Worm (Caenorhabditis elegans) whole organism, L1 larva: ENCODE results near the gene B0250.7.
A peak's percentile ranks its signal among the peaks of the same experiment; 100 is the strongest.

Experiments used
- C34B4.2 ChIP-seq: sonication (generic microtip); optimal IDR thresholded peaks from 2 replicates; lab custom pipeline; 2017; ENCODE audit warnings: mild to moderate bottlenecking, missing genetic modification characterization, missing compliant biosample characterization
- F16B12.6 ChIP-seq: fragments of 150-350 bp; optimal IDR thresholded peaks from 2 replicates; lab custom pipeline; 2014; ENCODE audit warnings: missing biosample characterization, missing genetic modification characterization
- aha-1 ChIP-seq: fragments of 150-350 bp; optimal IDR thresholded peaks from 2 replicates; lab custom pipeline; 2014; ENCODE audit warnings: missing biosample characterization, missing genetic modification characterization
- alr-1 ChIP-seq: fragments of 200-800 bp; sonication (Bioruptor generic); optimal IDR thresholded peaks from 2 replicates; lab custom pipeline; 2018; ENCODE audit warnings: borderline replicate concordance, mild to moderate bottlenecking, missing genetic modification characterization, missing compliant biosample characterization
- ceh-8 ChIP-seq: fragments of 200-800 bp; sonication (Bioruptor generic); optimal IDR thresholded peaks from 2 replicates; lab custom pipeline; 2018; ENCODE audit warnings: mild to moderate bottlenecking, missing genetic modification characterization, moderate library complexity, missing compliant biosample characterization
- ceh-82 ChIP-seq, 3 experiments: fragments of 150-350 bp in 1 of 3; sonication (generic microtip) in 2 of 3; optimal IDR thresholded peaks; 2 replicates each; lab custom pipeline; 2014 to 2017; ENCODE audit warnings: missing biosample characterization in 3 of 3, missing genetic modification characterization in 3 of 3
- ceh-90 ChIP-seq: sonication (generic microtip); optimal IDR thresholded peaks from 2 replicates; lab custom pipeline; 2016; ENCODE audit warnings: missing genetic modification characterization, missing compliant biosample characterization
- dpl-1 ChIP-seq, 3 experiments: fragments of 150-350 bp in 2 of 3; sonication (generic microtip) in 1 of 3; optimal IDR thresholded peaks; 2 replicates each; lab custom pipeline; 2014 to 2017; ENCODE audit warnings: missing biosample characterization in 3 of 3, missing genetic modification characterization in 3 of 3, missing genetic modification reagents in 3 of 3
- efl-1 ChIP-seq, 4 experiments: fragments of 150-350 bp; optimal IDR thresholded peaks in 3 of 4; peaks in 1 of 4; 1 replicate in 1 of 4; 2 replicates in 3 of 4; lab custom pipeline; 2014; ENCODE audit warnings: missing biosample characterization in 2 of 4, missing genetic modification characterization in 2 of 4, missing genetic modification reagents in 2 of 4
- egl-27 ChIP-seq, 2 experiments: fragments of 150-350 bp in 1 of 2; sonication (generic microtip); optimal IDR thresholded peaks; 3 replicates each; lab custom pipeline; 2017 to 2018; ENCODE audit warnings: missing biosample characterization in 2 of 2, missing genetic modification characterization in 2 of 2, missing genetic modification reagents in 2 of 2
- elt-2 ChIP-seq: sonication (generic microtip); optimal IDR thresholded peaks from 2 replicates; lab custom pipeline; 2016; ENCODE audit warnings: missing genetic modification characterization, mild to moderate bottlenecking, inconsistent platforms, missing compliant biosample characterization, missing genetic modification reagents
- elt-3 ChIP-seq, 6 experiments: fragments of 150-350 bp in 1 of 6; sonication (generic microtip); optimal IDR thresholded peaks; 2 replicates each; lab custom pipeline; 2017 to 2018; ENCODE audit warnings: missing biosample characterization in 6 of 6, missing genetic modification characterization in 6 of 6, inconsistent platforms in 1 of 6
- ets-5 ChIP-seq: fragments of 200-800 bp; sonication (Bioruptor generic); IDR thresholded peaks from 2 replicates; pipeline ENCODE4 v1.3.6; 2022; ENCODE audit warnings: missing genetic modification characterization, missing compliant biosample characterization
- fkh-10 ChIP-seq: sonication (generic microtip); optimal IDR thresholded peaks from 2 replicates; lab custom pipeline; 2017; ENCODE audit warnings: missing biosample characterization, missing genetic modification reagents, missing genetic modification characterization
- fkh-4 ChIP-seq: sonication (generic microtip); optimal IDR thresholded peaks from 2 replicates; lab custom pipeline; 2016; ENCODE audit warnings: missing compliant biosample characterization, missing genetic modification characterization, borderline replicate concordance
- fkh-8 ChIP-seq: sonication (generic microtip); optimal IDR thresholded peaks from 2 replicates; lab custom pipeline; 2016; ENCODE audit warnings: mild to moderate bottlenecking, missing genetic modification characterization, missing compliant biosample characterization
- hlh-4 ChIP-seq: sonication (generic microtip); optimal IDR thresholded peaks from 2 replicates; lab custom pipeline; 2016; ENCODE audit warnings: mild to moderate bottlenecking, missing genetic modification characterization, missing compliant biosample characterization
- isw-1 ChIP-seq: fragments of 200-800 bp; sonication (Bioruptor generic); IDR thresholded peaks from 2 replicates; pipeline ENCODE4 v1.3.6; 2022; ENCODE audit warnings: missing genetic modification characterization, missing compliant biosample characterization
- jun-1 ChIP-seq: fragments of 150-350 bp; optimal IDR thresholded peaks from 2 replicates; lab custom pipeline; 2014; ENCODE audit warnings: missing biosample characterization, missing genetic modification reagents, missing genetic modification characterization
- lin-14 ChIP-seq: fragments of 200-800 bp; sonication (Bioruptor generic); optimal IDR thresholded peaks from 2 replicates; lab custom pipeline; 2018; ENCODE audit warnings: mild to moderate bottlenecking, missing genetic modification characterization, moderate library complexity, missing compliant biosample characterization
- lin-35 ChIP-seq, 2 experiments: fragments of 150-350 bp; optimal IDR thresholded peaks; 2 replicates each; lab custom pipeline; 2014; ENCODE audit warnings: missing biosample characterization in 2 of 2, missing genetic modification characterization in 2 of 2, missing genetic modification reagents in 2 of 2
- lin-39 ChIP-seq: fragments of 150-350 bp; optimal IDR thresholded peaks from 2 replicates; lab custom pipeline; 2014; ENCODE audit warnings: missing biosample characterization, missing genetic modification reagents, missing genetic modification characterization
- lir-3 ChIP-seq: sonication (generic microtip); optimal IDR thresholded peaks from 2 replicates; lab custom pipeline; 2016; ENCODE audit warnings: mild to moderate bottlenecking, missing genetic modification characterization, moderate library complexity, missing compliant biosample characterization; ENCODE audit not compliant: poor library complexity
- lsy-2 ChIP-seq, 2 experiments: fragments of 150-350 bp; optimal IDR thresholded peaks; 2 replicates each; lab custom pipeline; 2014; ENCODE audit warnings: missing biosample characterization in 2 of 2, missing genetic modification characterization in 2 of 2
- mab-9 ChIP-seq: fragments of 200-800 bp; sonication (Bioruptor generic); IDR thresholded peaks from 2 replicates; pipeline ENCODE4 v1.3.6; 2022; ENCODE audit warnings: missing genetic modification reagents, missing genetic modification characterization, missing compliant biosample characterization
- mdl-1 ChIP-seq, 2 experiments: fragments of 150-350 bp; optimal IDR thresholded peaks; 2 replicates each; lab custom pipeline; 2014 to 2017; ENCODE audit warnings: missing biosample characterization in 2 of 2, missing genetic modification characterization in 2 of 2, inconsistent platforms in 1 of 2
- mef-2 ChIP-seq: fragments of 150-350 bp; optimal IDR thresholded peaks from 2 replicates; lab custom pipeline; 2014; ENCODE audit warnings: missing biosample characterization, missing genetic modification characterization
- mep-1 ChIP-seq: fragments of 150-350 bp; optimal IDR thresholded peaks from 2 replicates; lab custom pipeline; 2014; ENCODE audit warnings: missing biosample characterization, missing genetic modification characterization
- nhr-11 ChIP-seq: fragments of 150-350 bp; optimal IDR thresholded peaks from 2 replicates; lab custom pipeline; 2014; ENCODE audit warnings: missing biosample characterization, missing genetic modification characterization
- nhr-28 ChIP-seq: fragments of 150-350 bp; optimal IDR thresholded peaks from 2 replicates; lab custom pipeline; 2014; ENCODE audit warnings: missing biosample characterization, missing genetic modification characterization
- nhr-71 ChIP-seq: sonication (generic microtip); optimal IDR thresholded peaks from 2 replicates; lab custom pipeline; 2016; ENCODE audit warnings: mild to moderate bottlenecking, missing genetic modification characterization, moderate library complexity, missing compliant biosample characterization
- nhr-84 ChIP-seq: sonication (generic microtip); optimal IDR thresholded peaks from 2 replicates; lab custom pipeline; 2017; ENCODE audit warnings: missing biosample characterization, missing genetic modification characterization
- nhr-85 ChIP-seq: sonication (generic microtip); peaks from one replicate; lab custom pipeline; 2016; ENCODE audit warnings: missing genetic modification characterization, inconsistent platforms, missing compliant biosample characterization
- nhr-90 ChIP-seq: sonication (generic microtip); optimal IDR thresholded peaks from 2 replicates; lab custom pipeline; 2016; ENCODE audit warnings: mild to moderate bottlenecking, missing genetic modification characterization, missing compliant biosample characterization; ENCODE audit not compliant: poor library complexity
- pqm-1 ChIP-seq: sonication (generic microtip); optimal IDR thresholded peaks from 3 replicates; lab custom pipeline; 2017; ENCODE audit warnings: missing biosample characterization, missing genetic modification characterization
- rnt-1 ChIP-seq: sonication (generic microtip); optimal IDR thresholded peaks from 2 replicates; lab custom pipeline; 2016; ENCODE audit warnings: mild to moderate bottlenecking, missing genetic modification characterization, moderate library complexity, missing compliant biosample characterization
- snpc-4 ChIP-seq: fragments of 150-350 bp; optimal IDR thresholded peaks from 2 replicates; lab custom pipeline; 2014; ENCODE audit warnings: missing biosample characterization, missing genetic modification characterization
- snu-23 ChIP-seq: sonication (generic microtip); optimal IDR thresholded peaks from 2 replicates; lab custom pipeline; 2016; ENCODE audit warnings: missing genetic modification characterization, missing compliant biosample characterization
- sup-37 ChIP-seq: fragments of 200-800 bp; sonication (Bioruptor generic); optimal IDR thresholded peaks from 2 replicates; lab custom pipeline; 2018; ENCODE audit warnings: mild to moderate bottlenecking, missing genetic modification characterization, missing compliant biosample characterization
- tbx-2 ChIP-seq: sonication (generic microtip); optimal IDR thresholded peaks from 2 replicates; lab custom pipeline; 2016; ENCODE audit warnings: missing genetic modification characterization, missing compliant biosample characterization
- unc-30 ChIP-seq: sonication (generic microtip); optimal IDR thresholded peaks from 2 replicates; lab custom pipeline; 2017; ENCODE audit warnings: missing biosample characterization, missing genetic modification characterization
- unc-62 ChIP-seq: fragments of 150-350 bp; optimal IDR thresholded peaks from 2 replicates; lab custom pipeline; 2014; ENCODE audit warnings: missing biosample characterization, missing genetic modification reagents, missing genetic modification characterization
- unc-98 ChIP-seq: fragments of 200-800 bp; sonication (Bioruptor generic); IDR thresholded peaks from 2 replicates; pipeline ENCODE4 v1.3.6; 2022; ENCODE audit warnings: missing genetic modification characterization, missing compliant biosample characterization
- vab-15 ChIP-seq: sonication (generic microtip); optimal IDR thresholded peaks from 2 replicates; lab custom pipeline; 2017; ENCODE audit warnings: missing genotype, mild to moderate bottlenecking, missing genetic modification characterization, missing compliant biosample characterization
- xbp-1 ChIP-seq: sonication (generic microtip); optimal IDR thresholded peaks from 2 replicates; lab custom pipeline; 2016; ENCODE audit warnings: missing genetic modification characterization, missing compliant biosample characterization
- zag-1 ChIP-seq: fragments of 150-350 bp; optimal IDR thresholded peaks from 2 replicates; lab custom pipeline; 2014; ENCODE audit warnings: missing biosample characterization, missing genetic modification characterization
- ztf-4 ChIP-seq: fragments of 150-350 bp; optimal IDR thresholded peaks from 2 replicates; lab custom pipeline; 2014; ENCODE audit warnings: missing biosample characterization, missing genetic modification characterization

The B0250.7 gene

DNA sequence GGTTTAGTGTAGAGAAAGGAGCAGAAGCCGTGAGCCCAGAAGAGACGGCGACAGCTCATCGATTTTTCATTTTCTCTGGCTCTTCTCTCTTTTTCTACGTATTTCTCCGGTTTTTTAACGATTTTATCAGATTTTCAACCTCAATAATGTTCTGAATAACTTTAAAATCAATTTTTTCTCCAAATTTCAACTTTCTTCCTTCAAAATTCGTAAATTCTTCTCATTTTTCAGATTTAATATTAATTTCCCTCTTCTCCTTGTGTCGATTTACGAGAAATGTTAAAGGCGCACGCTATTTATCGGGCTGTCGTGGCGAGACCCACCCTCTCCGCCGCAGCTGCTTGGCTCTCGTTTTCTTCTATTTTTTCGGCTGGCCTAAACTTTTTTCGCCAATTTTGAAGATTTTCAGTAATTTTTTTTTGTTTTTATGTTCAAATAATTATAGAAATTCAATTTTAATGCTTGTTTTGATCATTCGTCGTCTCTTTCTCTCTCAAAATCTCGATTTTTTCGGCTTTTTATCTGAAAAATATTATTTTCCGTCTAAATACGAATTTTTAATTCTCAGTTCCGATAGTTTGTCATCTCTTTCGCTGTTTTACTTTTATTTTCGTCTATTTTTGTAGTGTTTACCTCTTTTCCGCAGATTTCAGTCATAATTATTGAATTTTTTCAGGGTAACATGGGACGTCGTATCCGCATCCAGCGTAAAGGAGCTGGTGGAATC lies 3.3 kb upstream of the B0250.7 start, which contains the start of the genes calf-1 and rpl-2 (continued):
- peak; percentile 69 to 70 for TF ChIP-seq efl-1 (optimal IDR thresholded peaks at IDR 0.05; lab: Kevin White, UChicago)
- TF ChIP-seq efl-1 (GFP tag; optimal IDR thresholded peaks at IDR 0.05 in 1 of 2; lab: Kevin White, UChicago), result peak; percentile 63 to 94
- no peak for TF ChIP-seq unc-98 (GFP tag; lab: Robert Waterston, UW)
- peak; percentile 78 for TF ChIP-seq nhr-71
- TF ChIP-seq elt-2 (tag; lab: Kevin White, UChicago), result no peak
- no peak for TF ChIP-seq nhr-11 (tag; lab: Kevin White, UChicago)
- no peak for TF ChIP-seq egl-27 (tag; optimal IDR thresholded peaks at IDR 0.05; lab: Kevin White, UChicago)
- no peak for TF ChIP-seq nhr-84 (tag; lab: Kevin White, UChicago)
- no peak for TF ChIP-seq aha-1 (tag; lab: Kevin White, UChicago)
- peak; percentile 51 for TF ChIP-seq isw-1
- no peak for TF ChIP-seq ceh-90
- TF ChIP-seq snu-23, result peak; percentile 79
- no peak for TF ChIP-seq jun-1 (tag; lab: Kevin White, UChicago)
- peak; percentile 62 for TF ChIP-seq rnt-1 (tag; lab: Kevin White, UChicago)
- TF ChIP-seq fkh-10 (GFP tag; lab: Kevin White, UChicago), result no peak
- no peak for TF ChIP-seq vab-15 (tag; lab: Kevin White, UChicago)
- TF ChIP-seq fkh-4 (tag; lab: Kevin White, UChicago), result no peak
- TF ChIP-seq mef-2, result no peak
- TF ChIP-seq nhr-85 (tag; lab: Kevin White, UChicago), result peak; percentile 80
- no peak for TF ChIP-seq sup-37 (GFP tag; lab: Kevin White, UChicago)
- TF ChIP-seq lir-3, result no peak
- TF ChIP-seq lin-39, result no peak
- no peak for TF ChIP-seq ceh-8
- TF ChIP-seq mdl-1 (tag; optimal IDR thresholded peaks at IDR 0.05; lab: Kevin White, UChicago), result no peak
- TF ChIP-seq hlh-4 (tag; lab: Kevin White, UChicago), result no peak
- no peak for TF ChIP-seq ztf-4
- no peak for TF ChIP-seq alr-1 (tag; lab: Kevin White, UChicago)
- no peak for TF ChIP-seq unc-62 (GFP tag; lab: Kevin White, UChicago)
- TF ChIP-seq F16B12.6 (tag; lab: Kevin White, UChicago), result peak; percentile 57
- no peak for TF ChIP-seq nhr-28 (tag; lab: Kevin White, UChicago)
- peak; percentile 68 for TF ChIP-seq tbx-2 (tag; lab: Kevin White, UChicago)
- TF ChIP-seq pqm-1 (tag; lab: Kevin White, UChicago), result no peak
- TF ChIP-seq C34B4.2 (tag; lab: Kevin White, UChicago), result no peak
- no peak for TF ChIP-seq zag-1 (tag; lab: Kevin White, UChicago)
- no peak for TF ChIP-seq ets-5 (GFP tag; lab: Robert Waterston, UW)

- TF ChIP-seq mab-9 (GFP tag; lab: Robert Waterston, UW) (no peak), fkh-8 (no peak), lsy-2 (tag; optimal IDR thresholded peaks at IDR 0.05; lab: Kevin White, UChicago) (peak; percentile 42 to 51), aha-1 (tag; lab: Kevin White, UChicago) (no peak), lin-14 (GFP tag; lab: Kevin White, UChicago) (no peak), snu-23 (peak; percentile 38), ceh-82 (tag; optimal IDR thresholded peaks at IDR 0.05; lab: Kevin White, UChicago) (peak; percentile 3 to 7 (median 5)), ztf-4 (no peak), xbp-1 (tag; lab: Kevin White, UChicago) (peak; percentile 23), isw-1 (peak; percentile 17), lin-39 (no peak), elt-3 (tag; optimal IDR thresholded peaks at IDR 0.05; lab: Kevin White, UChicago) (peak in 1 of 6 experiments; percentile 41), rnt-1 (tag; lab: Kevin White, UChicago) (peak; percentile 21), mep-1 (tag; lab: Kevin White, UChicago) (no peak), snpc-4 (no peak), efl-1 (optimal IDR thresholded peaks at IDR 0.05; lab: Kevin White, UChicago) (peak; percentile 23 to 51), efl-1 (GFP tag; optimal IDR thresholded peaks at IDR 0.05 in 1 of 2; lab: Kevin White, UChicago) (peak; percentile 34 to 92), unc-30 (tag; lab: Kevin White, UChicago) (no peak), nhr-90 (tag; lab: Kevin White, UChicago) (no peak), dpl-1 (GFP tag; optimal IDR thresholded peaks at IDR 0.05; lab: Kevin White, UChicago) (peak in 2 of 3 experiments; percentile 39 to 44), F16B12.6 (tag; lab: Kevin White, UChicago) (peak; percentile 84), lin-35 (GFP tag; optimal IDR thresholded peaks at IDR 0.05; lab: Kevin White, UChicago) (peak; percentile 12 to 17), lir-3 (no peak)
- TF ChIP-seq, all 84 proteins: peak for 11
These were observed 1.1 kb upstream of the B0250.7 start for ce11 chrV:20476981-20477380.
